Worm (Caenorhabditis elegans): ENCODE data around the gene C35C5.10.

Gene C35C5.10

DNA sequence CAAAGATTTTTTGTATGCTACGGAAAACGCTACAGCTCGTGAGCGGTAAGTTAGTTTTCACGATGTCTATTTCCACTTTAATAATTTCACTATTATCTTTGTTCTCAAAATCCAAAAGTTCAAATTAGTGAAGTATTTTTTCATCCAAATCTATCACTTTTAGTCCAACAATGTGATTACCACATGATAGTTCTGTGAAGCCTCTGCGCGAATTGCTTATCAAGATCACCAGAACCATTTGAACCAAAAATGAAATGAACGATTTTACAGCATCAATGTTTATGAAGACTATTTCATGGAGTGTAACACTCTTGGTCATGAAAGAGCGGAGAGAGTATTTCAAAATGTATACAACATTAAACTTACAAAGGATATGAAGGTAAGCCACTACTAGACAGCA, 21.6 kb upstream of the C35C5.10 start (continued):
- TF ChIP-seq dpl-1 (GFP tag; optimal IDR thresholded peaks at IDR 0.05) = no peak
- no peak for TF ChIP-seq xbp-1 (tag; optimal IDR thresholded peaks at IDR 0.05)
- no peak for TF ChIP-seq ceh-8 (GFP tag; optimal IDR thresholded peaks at IDR 0.05)
- TF ChIP-seq vab-15 (tag; optimal IDR thresholded peaks at IDR 0.05) = no peak
- TF ChIP-seq unc-130 (tag; optimal IDR thresholded peaks at IDR 0.05) = no peak
- no peak for TF ChIP-seq fkh-4 (tag; optimal IDR thresholded peaks at IDR 0.05; ENCODE audit: borderline replicate concordance)
- TF ChIP-seq nhr-85 (tag) = peak; percentile 13

DNA sequence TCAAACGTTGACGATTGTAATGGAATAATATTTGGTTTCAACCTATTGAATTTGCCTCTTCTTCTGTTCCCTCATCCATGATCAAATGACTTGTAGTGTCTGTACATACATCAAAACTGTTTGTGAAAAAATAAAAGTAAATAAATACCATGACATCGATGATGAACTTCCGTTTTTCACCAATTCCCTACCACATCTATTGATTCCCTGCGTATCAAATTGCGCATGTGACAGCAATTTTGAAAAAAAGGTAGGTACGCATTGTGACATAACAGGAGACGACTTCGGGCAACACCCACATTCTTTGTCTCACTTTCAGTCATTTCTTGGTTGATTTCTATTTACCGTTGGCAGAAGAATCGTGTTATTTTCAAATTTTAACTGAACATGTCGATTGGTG, 19.6 kb upstream of the C35C5.10 start, which contains the start of gene C35C5.9:
TSS of gene C35C5.9 (plus strand) at position 161 of the 400 bp plus-strand sequence.
- TF ChIP-seq tbx-2 (tag; optimal IDR thresholded peaks at IDR 0.05) (peak; percentile 39), efl-1 (optimal IDR thresholded peaks at IDR 0.05) (no peak), efl-1 (GFP tag; optimal IDR thresholded peaks at IDR 0.05 in 1 of 2) (peak in 1 of 2 experiments; percentile 89), snu-23 (GFP tag; optimal IDR thresholded peaks at IDR 0.05) (peak; percentile 67), tlp-1 (tag; optimal IDR thresholded peaks at IDR 0.05) (no peak), nhr-71 (tag; optimal IDR thresholded peaks at IDR 0.05) (peak; percentile 49), nhr-20 (tag; optimal IDR thresholded peaks at IDR 0.05) (peak; percentile 81), nhr-85 (tag) (peak; percentile 89), dpl-1 (GFP tag; optimal IDR thresholded peaks at IDR 0.05) (peak in 1 of 3 experiments; percentile 10), blmp-1 (tag; optimal IDR thresholded peaks at IDR 0.05) (peak; percentile 66), nhr-84 (tag; optimal IDR thresholded peaks at IDR 0.05) (no peak), pqm-1 (tag; optimal IDR thresholded peaks at IDR 0.05) (no peak), lin-35 (GFP tag; optimal IDR thresholded peaks at IDR 0.05) (peak in 1 of 2 experiments; percentile 65), ztf-11 (tag; optimal IDR thresholded peaks at IDR 0.05) (no peak), elt-3 (tag; optimal IDR thresholded peaks at IDR 0.05) (peak in 2 of 6 experiments; percentile 51 to 56), nhr-90 (tag; optimal IDR thresholded peaks at IDR 0.05; ENCODE audit: poor library complexity) (peak; percentile 63), mdl-1 (tag; optimal IDR thresholded peaks at IDR 0.05) (peak in 1 of 2 experiments; percentile 37), lin-39 (tag; optimal IDR thresholded peaks at IDR 0.05) (no peak)

DNA sequence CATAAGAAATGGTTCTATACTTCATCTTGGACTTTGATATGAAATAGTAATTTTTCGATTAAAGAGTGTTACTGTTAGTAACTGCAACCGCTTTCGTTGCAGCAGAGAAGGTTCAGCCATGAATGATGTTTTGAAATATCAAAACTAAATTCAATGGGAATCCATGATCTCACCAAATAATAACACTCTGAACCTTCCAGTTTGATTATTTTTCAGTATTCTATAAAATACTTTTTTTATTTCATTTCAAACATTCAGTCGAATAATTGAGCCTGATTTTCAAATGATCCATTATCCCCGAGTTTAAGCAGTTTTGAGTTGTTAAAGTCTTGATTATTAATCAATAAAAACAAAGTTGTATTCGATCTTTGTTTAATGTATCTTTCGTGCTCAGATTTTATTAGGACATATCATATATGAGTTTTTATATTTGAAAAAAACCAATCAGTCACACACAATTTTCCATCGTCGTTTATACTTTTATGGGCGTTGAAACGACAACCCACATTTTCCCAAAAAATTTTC, 18.7 kb upstream of the C35C5.10 start, which contains the start of gene gcp-2.2:
TSS of gene gcp-2.2 (plus strand) at position 475 of the 525 bp plus-strand sequence.
- TF ChIP-seq isw-1 (GFP tag; IDR thresholded peaks at IDR 0.05) (no peak), snu-23 (GFP tag; optimal IDR thresholded peaks at IDR 0.05) (no peak), skn-1 (tag; optimal IDR thresholded peaks at IDR 0.05) (no peak), lin-35 (GFP tag; optimal IDR thresholded peaks at IDR 0.05) (peak in 1 of 2 experiments; percentile 0), nhr-90 (tag; optimal IDR thresholded peaks at IDR 0.05; ENCODE audit: poor library complexity) (peak; percentile 51), C16A3.4 (tag; optimal IDR thresholded peaks at IDR 0.05) (no peak), hlh-17 (GFP tag; optimal IDR thresholded peaks at IDR 0.05; ENCODE audit: borderline replicate concordance) (no peak), tbx-2 (tag; optimal IDR thresholded peaks at IDR 0.05) (no peak), fos-1 (tag; optimal IDR thresholded peaks at IDR 0.05) (no peak), efl-1 (optimal IDR thresholded peaks at IDR 0.05) (no peak), efl-1 (GFP tag; optimal IDR thresholded peaks at IDR 0.05 in 1 of 2) (peak in 1 of 2 experiments; percentile 86), nhr-71 (tag; optimal IDR thresholded peaks at IDR 0.05) (peak; percentile 17), xbp-1 (tag; optimal IDR thresholded peaks at IDR 0.05) (no peak)

DNA sequence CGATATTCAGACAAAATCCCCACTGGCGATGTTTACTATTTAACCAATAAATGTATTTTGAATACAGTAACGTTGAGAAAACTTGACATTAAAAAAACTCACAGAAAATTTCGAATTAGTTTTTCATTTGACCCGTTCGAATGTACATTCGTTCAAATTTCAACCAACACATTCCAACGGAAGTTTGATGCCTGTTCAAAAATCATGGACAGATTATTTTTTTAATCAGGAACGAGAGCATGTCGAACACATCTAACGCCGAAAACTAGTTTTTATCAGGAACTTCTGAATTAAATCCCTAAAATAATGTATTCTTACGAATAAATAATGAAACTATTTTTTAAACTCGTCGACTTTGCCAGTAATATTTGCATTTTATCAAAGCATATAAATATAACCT, 14.4 kb upstream of the C35C5.10 start:
- TF ChIP-seq ceh-90 (tag; optimal IDR thresholded peaks at IDR 0.05) (no peak), egl-27 (tag; optimal IDR thresholded peaks at IDR 0.05) (no peak), fkh-4 (tag; optimal IDR thresholded peaks at IDR 0.05; ENCODE audit: borderline replicate concordance) (no peak), mdl-1 (tag; optimal IDR thresholded peaks at IDR 0.05) (no peak), lin-13 (GFP tag; optimal IDR thresholded peaks at IDR 0.05) (no peak), blmp-1 (tag; optimal IDR thresholded peaks at IDR 0.05) (no peak), hpl-2 (GFP tag; optimal IDR thresholded peaks at IDR 0.05) (no peak)
